Worm (Caenorhabditis elegans) whole organism, mixed stage, embryonic: ENCODE data around the gene EGAP4.1.

ENCODE experiments used
- ces-1 ChIP-seq: fragments of 150-350 bp; optimal IDR thresholded peaks from 2 replicates; lab custom pipeline; 2014; ENCODE audit warnings: missing biosample characterization, missing genetic modification reagents, missing genetic modification characterization
- elt-1 ChIP-seq: sonication (generic microtip); optimal IDR thresholded peaks from 2 replicates; lab custom pipeline; 2017; ENCODE audit warnings: missing genetic modification characterization, mild to moderate bottlenecking, missing compliant biosample characterization, antibody characterized with exemption, moderate library complexity, borderline replicate concordance; ENCODE audit not compliant: insufficient read depth
- flh-1 ChIP-seq: fragments of 200-800 bp; sonication (Bioruptor generic); optimal IDR thresholded peaks from 2 replicates; lab custom pipeline; 2018; ENCODE audit warnings: mild to moderate bottlenecking, missing genetic modification characterization, moderate library complexity, missing compliant biosample characterization
- lin-13 ChIP-seq: fragments of 150-350 bp; optimal IDR thresholded peaks from 2 replicates; lab custom pipeline; 2014; ENCODE audit warnings: missing biosample characterization, missing genetic modification characterization
- mep-1 ChIP-seq: fragments of 150-350 bp; optimal IDR thresholded peaks from 2 replicates; lab custom pipeline; 2017; ENCODE audit warnings: missing biosample characterization, missing genetic modification reagents, missing genetic modification characterization, inconsistent platforms
- snpc-4 ChIP-seq: fragments of 150-350 bp; optimal IDR thresholded peaks from 2 replicates; lab custom pipeline; 2014; ENCODE audit warnings: missing biosample characterization, missing genetic modification characterization
- unc-39 ChIP-seq: fragments of 150-350 bp; optimal IDR thresholded peaks from 2 replicates; lab custom pipeline; 2014; ENCODE audit warnings: missing biosample characterization, missing genetic modification characterization
- ztf-11 ChIP-seq: fragments of 150-350 bp; optimal IDR thresholded peaks from 2 replicates; lab custom pipeline; 2014; ENCODE audit warnings: missing biosample characterization, missing genetic modification characterization

DNA sequence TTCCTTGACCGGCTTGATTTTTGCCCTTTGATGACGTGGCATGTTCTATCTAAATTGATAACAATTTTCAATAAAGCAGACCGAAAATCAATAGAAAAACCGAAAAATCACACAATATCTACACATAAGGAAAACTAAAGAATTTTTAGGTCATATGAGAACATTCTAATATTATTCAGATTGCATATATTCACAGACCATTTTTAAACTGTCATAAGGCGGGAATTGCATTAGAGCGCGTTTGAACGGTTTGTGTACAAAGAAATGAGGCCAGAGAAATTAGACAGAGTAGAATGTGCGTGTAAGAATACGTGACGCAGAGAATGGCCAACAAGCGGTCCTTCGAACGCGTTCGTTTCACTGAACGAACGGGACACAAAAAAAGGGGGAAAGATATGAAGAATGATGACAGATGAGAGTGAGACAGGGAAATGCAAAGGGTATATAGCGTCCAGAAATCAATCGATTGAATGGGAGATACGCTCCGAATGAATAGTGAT, 9.8 kb upstream of the EGAP4.1 start, which contains the start of gene M02D8.3:
- TF ChIP-seq flh-1 (GFP tag; lab: Kevin White, UChicago), result no peak
- peak; percentile 66 for TF ChIP-seq elt-1
- peak; percentile 38 for TF ChIP-seq ces-1 (GFP tag; lab: Kevin White, UChicago)
- no peak for TF ChIP-seq snpc-4 (tag; lab: Kevin White, UChicago)
- TF ChIP-seq unc-39, result no peak
- peak; percentile 46 for TF ChIP-seq lin-13
- TF ChIP-seq mep-1 (tag; lab: Kevin White, UChicago), result peak; percentile 67
- TF ChIP-seq ztf-11 (tag; lab: Kevin White, UChicago), result no peak
